Worm (Caenorhabditis elegans) whole organism, L1 larva: ENCODE results near the gene Y19D2B.1.

Experiments
- C04F5.9 ChIP-seq: sonication (generic microtip); optimal IDR thresholded peaks from 2 replicates; lab custom pipeline; 2016; ENCODE audit warnings: missing genetic modification characterization, missing compliant biosample characterization
- C34B4.2 ChIP-seq: sonication (generic microtip); optimal IDR thresholded peaks from 2 replicates; lab custom pipeline; 2017; ENCODE audit warnings: mild to moderate bottlenecking, missing genetic modification characterization, missing compliant biosample characterization
- F16B12.6 ChIP-seq: fragments of 150-350 bp; optimal IDR thresholded peaks from 2 replicates; lab custom pipeline; 2014; ENCODE audit warnings: missing biosample characterization, missing genetic modification characterization
- aha-1 ChIP-seq: fragments of 150-350 bp; optimal IDR thresholded peaks from 2 replicates; lab custom pipeline; 2014; ENCODE audit warnings: missing biosample characterization, missing genetic modification characterization
- aly-2 ChIP-seq: fragments of 150-350 bp; optimal IDR thresholded peaks from 2 replicates; lab custom pipeline; 2014; ENCODE audit warnings: missing biosample characterization, missing genetic modification characterization
- ama-1 ChIP-seq: fragments of 150-350 bp; optimal IDR thresholded peaks from 2 replicates; lab custom pipeline; 2014
- blmp-1 ChIP-seq: fragments of 150-350 bp; optimal IDR thresholded peaks from 2 replicates; lab custom pipeline; 2014; ENCODE audit warnings: missing biosample characterization, missing genetic modification characterization
- ceh-90 ChIP-seq: sonication (generic microtip); optimal IDR thresholded peaks from 2 replicates; lab custom pipeline; 2016; ENCODE audit warnings: missing genetic modification characterization, missing compliant biosample characterization
- ces-1 ChIP-seq: fragments of 150-350 bp; optimal IDR thresholded peaks from 2 replicates; lab custom pipeline; 2014; ENCODE audit warnings: missing biosample characterization, missing genetic modification reagents, missing genetic modification characterization
- egl-27 ChIP-seq, 2 experiments: fragments of 150-350 bp in 1 of 2; sonication (generic microtip); optimal IDR thresholded peaks; 3 replicates each; lab custom pipeline; 2017 to 2018; ENCODE audit warnings: missing biosample characterization in 2 of 2, missing genetic modification characterization in 2 of 2, missing genetic modification reagents in 2 of 2
- fkh-10 ChIP-seq: sonication (generic microtip); optimal IDR thresholded peaks from 2 replicates; lab custom pipeline; 2017; ENCODE audit warnings: missing biosample characterization, missing genetic modification reagents, missing genetic modification characterization
- fkh-4 ChIP-seq: sonication (generic microtip); optimal IDR thresholded peaks from 2 replicates; lab custom pipeline; 2016; ENCODE audit warnings: missing compliant biosample characterization, missing genetic modification characterization, borderline replicate concordance
- fkh-8 ChIP-seq: sonication (generic microtip); optimal IDR thresholded peaks from 2 replicates; lab custom pipeline; 2016; ENCODE audit warnings: mild to moderate bottlenecking, missing genetic modification characterization, missing compliant biosample characterization
- grh-1 ChIP-seq: fragments of 200-800 bp; sonication (Bioruptor generic); IDR thresholded peaks from 2 replicates; pipeline ENCODE4 v1.3.6; 2022; ENCODE audit warnings: missing genetic modification reagents, missing genetic modification characterization, missing compliant biosample characterization
- hlh-17 ChIP-seq: fragments of 200-800 bp; sonication (Bioruptor generic); optimal IDR thresholded peaks from 2 replicates; lab custom pipeline; 2018; ENCODE audit warnings: missing genetic modification characterization, mild to moderate bottlenecking, missing compliant biosample characterization, moderate library complexity, borderline replicate concordance
- hlh-4 ChIP-seq: sonication (generic microtip); optimal IDR thresholded peaks from 2 replicates; lab custom pipeline; 2016; ENCODE audit warnings: mild to moderate bottlenecking, missing genetic modification characterization, missing compliant biosample characterization
- irx-1 ChIP-seq: sonication (generic microtip); optimal IDR thresholded peaks from 2 replicates; lab custom pipeline; 2016; ENCODE audit warnings: missing genetic modification characterization, missing compliant biosample characterization
- isw-1 ChIP-seq: fragments of 200-800 bp; sonication (Bioruptor generic); IDR thresholded peaks from 2 replicates; pipeline ENCODE4 v1.3.6; 2022; ENCODE audit warnings: missing genetic modification characterization, missing compliant biosample characterization
- jun-1 ChIP-seq: fragments of 150-350 bp; optimal IDR thresholded peaks from 2 replicates; lab custom pipeline; 2014; ENCODE audit warnings: missing biosample characterization, missing genetic modification reagents, missing genetic modification characterization
- lin-13 ChIP-seq: fragments of 150-350 bp; optimal IDR thresholded peaks from 2 replicates; lab custom pipeline; 2014; ENCODE audit warnings: missing biosample characterization, missing genetic modification reagents, missing genetic modification characterization
- lin-35 ChIP-seq, 2 experiments: fragments of 150-350 bp; optimal IDR thresholded peaks; 2 replicates each; lab custom pipeline; 2014; ENCODE audit warnings: missing biosample characterization in 2 of 2, missing genetic modification characterization in 2 of 2, missing genetic modification reagents in 2 of 2
- lir-3 ChIP-seq: sonication (generic microtip); optimal IDR thresholded peaks from 2 replicates; lab custom pipeline; 2016; ENCODE audit warnings: mild to moderate bottlenecking, missing genetic modification characterization, moderate library complexity, missing compliant biosample characterization; ENCODE audit not compliant: poor library complexity
- mab-9 ChIP-seq: fragments of 200-800 bp; sonication (Bioruptor generic); IDR thresholded peaks from 2 replicates; pipeline ENCODE4 v1.3.6; 2022; ENCODE audit warnings: missing genetic modification reagents, missing genetic modification characterization, missing compliant biosample characterization
- mdl-1 ChIP-seq, 2 experiments: fragments of 150-350 bp; optimal IDR thresholded peaks; 2 replicates each; lab custom pipeline; 2014 to 2017; ENCODE audit warnings: missing biosample characterization in 2 of 2, missing genetic modification characterization in 2 of 2, inconsistent platforms in 1 of 2
- mep-1 ChIP-seq: fragments of 150-350 bp; optimal IDR thresholded peaks from 2 replicates; lab custom pipeline; 2014; ENCODE audit warnings: missing biosample characterization, missing genetic modification characterization
- nhr-11 ChIP-seq: fragments of 150-350 bp; optimal IDR thresholded peaks from 2 replicates; lab custom pipeline; 2014; ENCODE audit warnings: missing biosample characterization, missing genetic modification characterization
- nhr-19 ChIP-seq: fragments of 200-800 bp; sonication (Bioruptor generic); conservative IDR thresholded peaks from 2 replicates; pipeline ENCODE4 v1.3.6; 2022; ENCODE audit warnings: missing genetic modification characterization, missing compliant biosample characterization
- nhr-28 ChIP-seq: fragments of 150-350 bp; optimal IDR thresholded peaks from 2 replicates; lab custom pipeline; 2014; ENCODE audit warnings: missing biosample characterization, missing genetic modification characterization
- nhr-71 ChIP-seq: sonication (generic microtip); optimal IDR thresholded peaks from 2 replicates; lab custom pipeline; 2016; ENCODE audit warnings: mild to moderate bottlenecking, missing genetic modification characterization, moderate library complexity, missing compliant biosample characterization
- nhr-85 ChIP-seq: sonication (generic microtip); peaks from one replicate; lab custom pipeline; 2016; ENCODE audit warnings: missing genetic modification characterization, inconsistent platforms, missing compliant biosample characterization
- nhr-90 ChIP-seq: sonication (generic microtip); optimal IDR thresholded peaks from 2 replicates; lab custom pipeline; 2016; ENCODE audit warnings: mild to moderate bottlenecking, missing genetic modification characterization, missing compliant biosample characterization; ENCODE audit not compliant: poor library complexity
- pqm-1 ChIP-seq: sonication (generic microtip); optimal IDR thresholded peaks from 3 replicates; lab custom pipeline; 2017; ENCODE audit warnings: missing biosample characterization, missing genetic modification characterization
- skn-1 ChIP-seq: fragments of 150-350 bp; optimal IDR thresholded peaks from 2 replicates; lab custom pipeline; 2014; ENCODE audit warnings: missing biosample characterization, missing genetic modification characterization
- sox-4 ChIP-seq: sonication (generic microtip); optimal IDR thresholded peaks from 2 replicates; lab custom pipeline; 2016; ENCODE audit warnings: missing genetic modification characterization, missing compliant biosample characterization
- sptf-1 ChIP-seq: fragments of 150-350 bp; optimal IDR thresholded peaks from 2 replicates; lab custom pipeline; 2014; ENCODE audit warnings: missing biosample characterization, missing genetic modification characterization
- sup-37 ChIP-seq: fragments of 200-800 bp; sonication (Bioruptor generic); optimal IDR thresholded peaks from 2 replicates; lab custom pipeline; 2018; ENCODE audit warnings: mild to moderate bottlenecking, missing genetic modification characterization, missing compliant biosample characterization
- tbx-2 ChIP-seq: sonication (generic microtip); optimal IDR thresholded peaks from 2 replicates; lab custom pipeline; 2016; ENCODE audit warnings: missing genetic modification characterization, missing compliant biosample characterization
- tlp-1 ChIP-seq: fragments of 150-350 bp; optimal IDR thresholded peaks from 2 replicates; lab custom pipeline; 2014; ENCODE audit warnings: missing biosample characterization, missing genetic modification characterization
- unc-130 ChIP-seq: fragments of 150-350 bp; optimal IDR thresholded peaks from 2 replicates; lab custom pipeline; 2017; ENCODE audit warnings: missing biosample characterization, missing genetic modification characterization, inconsistent platforms
- unc-30 ChIP-seq: sonication (generic microtip); optimal IDR thresholded peaks from 2 replicates; lab custom pipeline; 2017; ENCODE audit warnings: missing biosample characterization, missing genetic modification characterization
- xbp-1 ChIP-seq: sonication (generic microtip); optimal IDR thresholded peaks from 2 replicates; lab custom pipeline; 2016; ENCODE audit warnings: missing genetic modification characterization, missing compliant biosample characterization
- ztf-4 ChIP-seq: fragments of 150-350 bp; optimal IDR thresholded peaks from 2 replicates; lab custom pipeline; 2014; ENCODE audit warnings: missing biosample characterization, missing genetic modification characterization

Y19D2B.1 gene

ce11 chrII:10887097-10887496, 35.7 kb downstream of the Y19D2B.1 start (continued):
- TF ChIP-seq fkh-8 (tag; lab: Kevin White, UChicago) = no peak
- TF ChIP-seq lin-13 (GFP tag; lab: Kevin White, UChicago) = no peak
- peak in 1 of 2 experiments; percentile 11 for TF ChIP-seq lin-35 (GFP tag; optimal IDR thresholded peaks at IDR 0.05; lab: Kevin White, UChicago)
- TF ChIP-seq ces-1 (GFP tag; lab: Kevin White, UChicago) = no peak
- TF ChIP-seq C34B4.2 = no peak
- TF ChIP-seq hlh-17 = no peak
- TF ChIP-seq hlh-4 (tag; lab: Kevin White, UChicago) = no peak
- TF ChIP-seq aly-2 = no peak
- no peak for TF ChIP-seq nhr-11 (tag; lab: Kevin White, UChicago)
- TF ChIP-seq pqm-1 (tag; lab: Kevin White, UChicago) = no peak
- TF ChIP-seq mab-9 (GFP tag; lab: Robert Waterston, UW) = no peak
- no peak for TF ChIP-seq lir-3 (tag; lab: Kevin White, UChicago)
- TF ChIP-seq jun-1 (tag; lab: Kevin White, UChicago) = no peak
- no peak for TF ChIP-seq nhr-90
- TF ChIP-seq egl-27 (tag; optimal IDR thresholded peaks at IDR 0.05; lab: Kevin White, UChicago) = no peak
- no peak for TF ChIP-seq nhr-19 (GFP tag; lab: Robert Waterston, UW)
- TF ChIP-seq C04F5.9 = no peak
- TF ChIP-seq ztf-4 (tag; lab: Kevin White, UChicago) = no peak
- TF ChIP-seq skn-1 (tag; lab: Kevin White, UChicago) = peak; percentile 31
- no peak for TF ChIP-seq grh-1 (GFP tag; lab: Robert Waterston, UW)
- peak; percentile 21 for TF ChIP-seq mep-1
- TF ChIP-seq fkh-10 (GFP tag; lab: Kevin White, UChicago) = no peak
- TF ChIP-seq irx-1 (tag; lab: Kevin White, UChicago) = no peak
- no peak for TF ChIP-seq ceh-90 (tag; lab: Kevin White, UChicago)
- no peak for TF ChIP-seq tlp-1
- peak in 1 of 2 experiments; percentile 12 for TF ChIP-seq mdl-1 (tag; optimal IDR thresholded peaks at IDR 0.05; lab: Kevin White, UChicago)
- no peak for TF ChIP-seq sup-37 (GFP tag; lab: Kevin White, UChicago)
- no peak for TF ChIP-seq aha-1 (tag; lab: Kevin White, UChicago)
- no peak for TF ChIP-seq unc-30 (tag; lab: Kevin White, UChicago)
- TF ChIP-seq sox-4 (tag; lab: Kevin White, UChicago) = no peak
- TF ChIP-seq sptf-1 (tag; lab: Kevin White, UChicago) = no peak

ce11 chrII:10885868-10886514, 36.8 kb downstream of the Y19D2B.1 start, which contains the start of gene F44F4.3:
Gene F44F4.3 (minus strand): TSS chrII:10885918.
- TF ChIP-seq blmp-1 (peak; percentile 12), nhr-85 (tag; lab: Kevin White, UChicago) (peak; percentile 53), aha-1 (tag; lab: Kevin White, UChicago) (no peak)

ce11 chrII:10885250-10885649, 37.5 kb downstream of the Y19D2B.1 start:
- no peak for TF ChIP-seq nhr-71 (tag; lab: Kevin White, UChicago)
- no peak for TF ChIP-seq F16B12.6 (tag; lab: Kevin White, UChicago)
- TF ChIP-seq xbp-1 (tag; lab: Kevin White, UChicago) = no peak

- no peak for TF ChIP-seq unc-30 (tag; lab: Kevin White, UChicago)
- TF ChIP-seq ama-1 (lab: Kevin White, UChicago) = no peak
- no peak for TF ChIP-seq ces-1 (GFP tag; lab: Kevin White, UChicago)
- TF ChIP-seq nhr-28 (tag; lab: Kevin White, UChicago) = no peak
- TF ChIP-seq fkh-4 (tag; lab: Kevin White, UChicago) = no peak
- no peak for TF ChIP-seq isw-1 (GFP tag; lab: Robert Waterston, UW)
- no peak for TF ChIP-seq ceh-90 (tag; lab: Kevin White, UChicago)
- TF ChIP-seq tbx-2 (tag; lab: Kevin White, UChicago) = no peak
- no peak for TF ChIP-seq unc-130 (tag; lab: Kevin White, UChicago)
- TF ChIP-seq nhr-11 (tag; lab: Kevin White, UChicago) = no peak
- TF ChIP-seq C04F5.9 = no peak
These were observed 38.4 kb downstream of the Y19D2B.1 start, which contains the start of gene egg-3 for ce11 chrII:10884396-10884795. Gene egg-3 (minus strand): TSS chrII:10884441.
